Worm (Caenorhabditis elegans) whole organism, L1 larva: ENCODE results near the gene T28C6.10.

Source experiments
- F16B12.6 ChIP-seq: fragments of 150-350 bp; optimal IDR thresholded peaks from 2 replicates; lab custom pipeline; 2014; ENCODE audit warnings: missing biosample characterization, missing genetic modification characterization
- Y116A8C.19 ChIP-seq: sonication (generic microtip); optimal IDR thresholded peaks from 2 replicates; lab custom pipeline; 2016; ENCODE audit warnings: missing compliant biosample characterization, missing genetic modification characterization, borderline replicate concordance
- aly-2 ChIP-seq: fragments of 150-350 bp; optimal IDR thresholded peaks from 2 replicates; lab custom pipeline; 2014; ENCODE audit warnings: missing biosample characterization, missing genetic modification characterization
- ceh-63 ChIP-seq: fragments of 200-800 bp; sonication (Bioruptor generic); optimal IDR thresholded peaks from 2 replicates; lab custom pipeline; 2018; ENCODE audit warnings: mild to moderate bottlenecking, missing genetic modification characterization, missing compliant biosample characterization
- ceh-90 ChIP-seq: sonication (generic microtip); optimal IDR thresholded peaks from 2 replicates; lab custom pipeline; 2016; ENCODE audit warnings: missing genetic modification characterization, missing compliant biosample characterization
- dpl-1 ChIP-seq, 3 experiments: fragments of 150-350 bp in 2 of 3; sonication (generic microtip) in 1 of 3; optimal IDR thresholded peaks; 2 replicates each; lab custom pipeline; 2014 to 2017; ENCODE audit warnings: missing biosample characterization in 3 of 3, missing genetic modification characterization in 3 of 3, missing genetic modification reagents in 3 of 3
- efl-1 ChIP-seq, 4 experiments: fragments of 150-350 bp; optimal IDR thresholded peaks in 3 of 4; peaks in 1 of 4; 1 replicate in 1 of 4; 2 replicates in 3 of 4; lab custom pipeline; 2014; ENCODE audit warnings: missing biosample characterization in 2 of 4, missing genetic modification characterization in 2 of 4, missing genetic modification reagents in 2 of 4
- efl-3 ChIP-seq: fragments of 200-800 bp; sonication (Bioruptor generic); optimal IDR thresholded peaks from 2 replicates; lab custom pipeline; 2018; ENCODE audit warnings: mild to moderate bottlenecking, missing genetic modification characterization, missing compliant biosample characterization
- egl-27 ChIP-seq, 2 experiments: fragments of 150-350 bp in 1 of 2; sonication (generic microtip); optimal IDR thresholded peaks; 3 replicates each; lab custom pipeline; 2017 to 2018; ENCODE audit warnings: missing biosample characterization in 2 of 2, missing genetic modification characterization in 2 of 2, missing genetic modification reagents in 2 of 2
- elt-3 ChIP-seq, 6 experiments: fragments of 150-350 bp in 1 of 6; sonication (generic microtip); optimal IDR thresholded peaks; 2 replicates each; lab custom pipeline; 2017 to 2018; ENCODE audit warnings: missing biosample characterization in 6 of 6, missing genetic modification characterization in 6 of 6, inconsistent platforms in 1 of 6
- ets-5 ChIP-seq: fragments of 200-800 bp; sonication (Bioruptor generic); IDR thresholded peaks from 2 replicates; pipeline ENCODE4 v1.3.6; 2022; ENCODE audit warnings: missing genetic modification characterization, missing compliant biosample characterization
- fkh-8 ChIP-seq: sonication (generic microtip); optimal IDR thresholded peaks from 2 replicates; lab custom pipeline; 2016; ENCODE audit warnings: mild to moderate bottlenecking, missing genetic modification characterization, missing compliant biosample characterization
- hlh-17 ChIP-seq: fragments of 200-800 bp; sonication (Bioruptor generic); optimal IDR thresholded peaks from 2 replicates; lab custom pipeline; 2018; ENCODE audit warnings: missing genetic modification characterization, mild to moderate bottlenecking, missing compliant biosample characterization, moderate library complexity, borderline replicate concordance
- jun-1 ChIP-seq: fragments of 150-350 bp; optimal IDR thresholded peaks from 2 replicates; lab custom pipeline; 2014; ENCODE audit warnings: missing biosample characterization, missing genetic modification reagents, missing genetic modification characterization
- lin-13 ChIP-seq: fragments of 150-350 bp; optimal IDR thresholded peaks from 2 replicates; lab custom pipeline; 2014; ENCODE audit warnings: missing biosample characterization, missing genetic modification reagents, missing genetic modification characterization
- lin-14 ChIP-seq: fragments of 200-800 bp; sonication (Bioruptor generic); optimal IDR thresholded peaks from 2 replicates; lab custom pipeline; 2018; ENCODE audit warnings: mild to moderate bottlenecking, missing genetic modification characterization, moderate library complexity, missing compliant biosample characterization
- mab-9 ChIP-seq: fragments of 200-800 bp; sonication (Bioruptor generic); IDR thresholded peaks from 2 replicates; pipeline ENCODE4 v1.3.6; 2022; ENCODE audit warnings: missing genetic modification reagents, missing genetic modification characterization, missing compliant biosample characterization
- mef-2 ChIP-seq: fragments of 150-350 bp; optimal IDR thresholded peaks from 2 replicates; lab custom pipeline; 2014; ENCODE audit warnings: missing biosample characterization, missing genetic modification characterization
- mep-1 ChIP-seq: fragments of 150-350 bp; optimal IDR thresholded peaks from 2 replicates; lab custom pipeline; 2014; ENCODE audit warnings: missing biosample characterization, missing genetic modification characterization
- nhr-11 ChIP-seq: fragments of 150-350 bp; optimal IDR thresholded peaks from 2 replicates; lab custom pipeline; 2014; ENCODE audit warnings: missing biosample characterization, missing genetic modification characterization
- nhr-20 ChIP-seq: sonication (generic microtip); optimal IDR thresholded peaks from 2 replicates; lab custom pipeline; 2016; ENCODE audit warnings: mild to moderate bottlenecking, missing genetic modification characterization, missing compliant biosample characterization
- nhr-28 ChIP-seq: fragments of 150-350 bp; optimal IDR thresholded peaks from 2 replicates; lab custom pipeline; 2014; ENCODE audit warnings: missing biosample characterization, missing genetic modification characterization
- nhr-77 ChIP-seq: fragments of 150-350 bp; optimal IDR thresholded peaks from 2 replicates; lab custom pipeline; 2014; ENCODE audit warnings: missing biosample characterization, missing genetic modification characterization
- pag-3 ChIP-seq: sonication (generic microtip); optimal IDR thresholded peaks from 2 replicates; lab custom pipeline; 2017; ENCODE audit warnings: missing genetic modification characterization, mild to moderate bottlenecking, missing compliant biosample characterization, antibody characterized with exemption, borderline replicate concordance; ENCODE audit not compliant: insufficient read depth
- pax-3 ChIP-seq: fragments of 200-800 bp; sonication (Bioruptor generic); optimal IDR thresholded peaks from 2 replicates; lab custom pipeline; 2018; ENCODE audit warnings: mild to moderate bottlenecking, missing genetic modification characterization, moderate library complexity, missing compliant biosample characterization
- rnt-1 ChIP-seq: sonication (generic microtip); optimal IDR thresholded peaks from 2 replicates; lab custom pipeline; 2016; ENCODE audit warnings: mild to moderate bottlenecking, missing genetic modification characterization, moderate library complexity, missing compliant biosample characterization
- skn-1 ChIP-seq: fragments of 150-350 bp; optimal IDR thresholded peaks from 2 replicates; lab custom pipeline; 2014; ENCODE audit warnings: missing biosample characterization, missing genetic modification characterization
- snu-23 ChIP-seq: sonication (generic microtip); optimal IDR thresholded peaks from 2 replicates; lab custom pipeline; 2016; ENCODE audit warnings: missing genetic modification characterization, missing compliant biosample characterization
- sox-4 ChIP-seq: sonication (generic microtip); optimal IDR thresholded peaks from 2 replicates; lab custom pipeline; 2016; ENCODE audit warnings: missing genetic modification characterization, missing compliant biosample characterization
- sup-37 ChIP-seq: fragments of 200-800 bp; sonication (Bioruptor generic); optimal IDR thresholded peaks from 2 replicates; lab custom pipeline; 2018; ENCODE audit warnings: mild to moderate bottlenecking, missing genetic modification characterization, missing compliant biosample characterization
- tlp-1 ChIP-seq: fragments of 150-350 bp; optimal IDR thresholded peaks from 2 replicates; lab custom pipeline; 2014; ENCODE audit warnings: missing biosample characterization, missing genetic modification characterization
- unc-86 ChIP-seq: sonication (generic microtip); optimal IDR thresholded peaks from 2 replicates; lab custom pipeline; 2016; ENCODE audit warnings: missing genetic modification characterization, missing compliant biosample characterization
- unc-98 ChIP-seq: fragments of 200-800 bp; sonication (Bioruptor generic); IDR thresholded peaks from 2 replicates; pipeline ENCODE4 v1.3.6; 2022; ENCODE audit warnings: missing genetic modification characterization, missing compliant biosample characterization
- zag-1 ChIP-seq: fragments of 150-350 bp; optimal IDR thresholded peaks from 2 replicates; lab custom pipeline; 2014; ENCODE audit warnings: missing biosample characterization, missing genetic modification characterization
- zip-4 ChIP-seq: fragments of 200-800 bp; sonication (Bioruptor generic); optimal IDR thresholded peaks from 2 replicates; lab custom pipeline; 2018; ENCODE audit warnings: mild to moderate bottlenecking, missing genetic modification characterization, moderate library complexity, missing compliant biosample characterization
- ztf-11 ChIP-seq, 2 experiments: sonication (generic microtip); optimal IDR thresholded peaks; 2 replicates each; lab custom pipeline; 2016 to 2017; ENCODE audit warnings: missing genetic modification characterization in 2 of 2, missing biosample characterization in 1 of 2, missing compliant biosample characterization in 1 of 2

The T28C6.10 gene

DNA sequence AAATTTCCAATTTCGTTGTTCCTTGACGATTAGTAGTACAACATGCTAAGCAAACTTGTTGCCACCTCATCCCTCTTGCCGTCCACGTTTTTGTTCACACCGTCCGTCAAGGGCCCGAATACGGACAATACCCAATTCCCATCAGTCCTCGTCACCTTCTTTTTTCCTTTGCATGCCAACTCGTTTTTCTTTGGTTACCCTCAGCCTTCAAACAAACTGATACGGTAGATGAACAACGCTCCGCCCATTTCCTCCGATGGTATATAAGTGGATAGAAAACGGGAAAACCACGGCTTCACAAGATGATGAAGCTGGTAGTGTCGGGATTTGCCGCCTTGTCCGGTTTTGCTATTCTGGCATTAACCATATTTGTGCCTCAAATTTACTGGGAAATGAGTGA lies 30.2 kb downstream of the T28C6.10 start, which contains the start of gene col-118:
TSS of gene col-118 (plus strand) at position 301 of the 400 bp plus-strand sequence.
- TF ChIP-seq unc-86, result no peak
- no peak for TF ChIP-seq nhr-77 (tag; lab: Kevin White, UChicago)
- TF ChIP-seq nhr-20, result no peak
- no peak for TF ChIP-seq skn-1 (tag; lab: Kevin White, UChicago)
- TF ChIP-seq elt-3 (tag; optimal IDR thresholded peaks at IDR 0.05; lab: Kevin White, UChicago), result no peak

DNA sequence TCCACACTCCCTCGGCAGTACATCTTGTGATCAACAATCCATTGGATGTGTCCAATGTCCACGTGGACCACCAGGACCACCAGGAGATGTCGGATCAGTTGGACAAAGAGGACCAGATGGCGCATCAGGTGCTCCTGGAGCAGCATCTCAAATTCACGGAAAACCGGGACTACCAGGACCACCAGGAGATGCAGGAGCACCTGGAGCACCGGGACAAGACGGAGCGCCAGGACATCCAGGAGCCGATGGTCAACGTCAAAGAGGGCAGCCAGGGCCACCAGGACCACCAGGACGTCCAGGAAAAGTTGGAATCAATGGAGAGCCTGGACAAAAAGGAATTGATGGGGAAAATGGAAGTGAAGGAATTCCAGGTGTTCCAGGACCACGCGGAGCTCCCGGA lies 31.2 kb downstream of the T28C6.10 start:
- TF ChIP-seq nhr-11 (tag; lab: Kevin White, UChicago) (no peak), sox-4 (no peak), ets-5 (no peak), lin-14 (no peak), mep-1 (no peak), skn-1 (tag; lab: Kevin White, UChicago) (no peak), efl-1 (optimal IDR thresholded peaks at IDR 0.05; lab: Kevin White, UChicago) (no peak), efl-1 (GFP tag; optimal IDR thresholded peaks at IDR 0.05 in 1 of 2; lab: Kevin White, UChicago) (peak in 1 of 2 experiments; percentile 56)

DNA sequence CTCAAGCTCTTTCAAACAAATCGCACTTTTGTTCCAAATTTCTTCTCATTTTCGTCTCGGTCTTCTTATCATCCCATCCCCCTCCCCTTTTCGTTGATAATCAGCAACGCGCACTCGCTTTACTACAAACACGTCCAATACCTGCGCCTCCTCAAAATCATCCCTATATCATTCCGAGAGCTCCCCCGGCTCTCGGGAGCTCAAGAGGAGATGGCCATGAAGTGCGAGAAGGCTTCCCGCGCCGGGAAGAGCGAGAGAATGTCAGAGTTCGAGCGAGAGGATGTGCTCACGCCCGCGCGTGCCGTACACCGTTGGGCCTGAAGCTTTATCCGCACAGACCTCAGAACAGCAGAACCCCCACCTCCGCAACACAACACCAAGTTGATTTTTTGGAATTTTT lies 33.1 kb downstream of the T28C6.10 start:
- TF ChIP-seq zip-4 (GFP tag; lab: Kevin White, UChicago) (no peak), nhr-77 (tag; lab: Kevin White, UChicago) (no peak), hlh-17 (no peak), dpl-1 (GFP tag; optimal IDR thresholded peaks at IDR 0.05; lab: Kevin White, UChicago) (no peak), skn-1 (tag; lab: Kevin White, UChicago) (peak; percentile 5), lin-14 (peak; percentile 65), mef-2 (no peak), lin-13 (GFP tag; lab: Kevin White, UChicago) (no peak), rnt-1 (tag; lab: Kevin White, UChicago) (peak; percentile 45), fkh-8 (tag; lab: Kevin White, UChicago) (no peak), snu-23 (GFP tag; lab: Kevin White, UChicago) (no peak), ceh-90 (tag; lab: Kevin White, UChicago) (no peak), efl-3 (GFP tag; lab: Kevin White, UChicago) (no peak), nhr-28 (tag; lab: Kevin White, UChicago) (no peak), tlp-1 (no peak), pax-3 (tag; lab: Kevin White, UChicago) (no peak), jun-1 (tag; lab: Kevin White, UChicago) (no peak)

DNA sequence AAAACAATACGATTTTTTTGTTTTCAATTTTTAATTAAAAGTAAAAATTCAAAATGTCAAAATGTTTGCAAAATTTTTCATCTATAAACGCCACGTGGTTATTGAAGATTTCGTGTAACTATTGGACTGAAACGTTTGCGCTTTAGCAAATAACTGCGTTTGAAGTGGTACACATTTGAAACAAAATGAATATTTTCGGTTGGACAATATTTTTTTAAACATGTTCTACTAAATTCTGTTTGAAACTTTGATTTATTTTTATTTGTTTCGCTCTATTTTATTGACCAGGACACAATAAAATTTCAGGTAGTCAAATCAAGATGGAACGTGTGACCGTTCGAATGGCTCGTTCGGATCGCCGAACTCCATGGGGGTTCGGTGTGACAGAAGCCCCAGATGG lies 34.5 kb downstream of the T28C6.10 start, which contains the start of gene alp-1:
TSS of gene alp-1 (plus strand) at position 301 of the 400 bp plus-strand sequence.
- TF ChIP-seq ztf-11 (tag; optimal IDR thresholded peaks at IDR 0.05; lab: Kevin White, UChicago), result no peak
- no peak for TF ChIP-seq F16B12.6 (tag; lab: Kevin White, UChicago)
- TF ChIP-seq mab-9 (GFP tag; lab: Robert Waterston, UW), result no peak
- TF ChIP-seq sup-37 (GFP tag; lab: Kevin White, UChicago), result no peak
- TF ChIP-seq aly-2 (tag; lab: Kevin White, UChicago), result no peak
- no peak for TF ChIP-seq nhr-77 (tag; lab: Kevin White, UChicago)
- TF ChIP-seq pag-3 (tag; lab: Kevin White, UChicago), result no peak
- TF ChIP-seq egl-27 (tag; optimal IDR thresholded peaks at IDR 0.05; lab: Kevin White, UChicago), result no peak
- no peak for TF ChIP-seq zag-1 (tag; lab: Kevin White, UChicago)
- TF ChIP-seq Y116A8C.19 (tag; lab: Kevin White, UChicago), result no peak
- TF ChIP-seq zip-4 (GFP tag; lab: Kevin White, UChicago), result no peak
- TF ChIP-seq ceh-63 (GFP tag; lab: Kevin White, UChicago), result no peak
- no peak for TF ChIP-seq unc-98
